Fruit fly (Drosophila melanogaster) whole organism, wandering third instar larva: ENCODE measurements around the gene CG11247.

Experiments
- Abd-B ChIP-seq: fragments of >200 bp; optimal IDR thresholded peaks from 2 replicates; lab custom pipeline; 2017; ENCODE audit warnings: missing biosample characterization, missing genetic modification characterization
- CrebA ChIP-seq: fragments of 200-800 bp; sonication (Bioruptor generic); optimal IDR thresholded peaks from 2 replicates; lab custom pipeline; 2016; ENCODE audit warnings: missing biosample characterization, mild to moderate bottlenecking, missing genetic modification characterization, borderline replicate concordance
- Dfd ChIP-seq: fragments of >200 bp; optimal IDR thresholded peaks from 2 replicates; lab custom pipeline; 2017; ENCODE audit warnings: missing biosample characterization, missing genetic modification characterization
- Dif ChIP-seq: fragments of 200-275, 200-300 bp; sonication (Bioruptor generic); optimal IDR thresholded peaks from 2 replicates; lab custom pipeline; 2018; ENCODE audit warnings: missing biosample characterization, missing genetic modification characterization; ENCODE audit not compliant: partially characterized antibody
- GATAd ChIP-seq: sonication (Bioruptor generic); optimal IDR thresholded peaks from 2 replicates; lab custom pipeline; 2016; ENCODE audit warnings: missing biosample characterization, missing genetic modification characterization
- HLH106 ChIP-seq: fragments of 200-800 bp; optimal IDR thresholded peaks from 3 replicates; lab custom pipeline; 2019; ENCODE audit warnings: missing biosample characterization, mild to moderate bottlenecking, missing genetic modification characterization, moderate library complexity
- Hnf4 ChIP-seq: fragments of 200-800 bp; sonication (Bioruptor generic); optimal IDR thresholded peaks from 2 replicates; lab custom pipeline; 2016; ENCODE audit warnings: missing biosample characterization, mild to moderate bottlenecking, missing genetic modification characterization
- Hr78 ChIP-seq: fragments of >200 bp; optimal IDR thresholded peaks from 2 replicates; lab custom pipeline; 2017; ENCODE audit warnings: missing biosample characterization, missing genetic modification characterization
- Hr83 ChIP-seq: fragments of 200-300 bp; sonication (Bioruptor generic); optimal IDR thresholded peaks from 2 replicates; lab custom pipeline; 2016; ENCODE audit warnings: missing biosample characterization, mild to moderate bottlenecking, missing genetic modification characterization, moderate library complexity; ENCODE audit not compliant: poor library complexity, severe bottlenecking
- Jra ChIP-seq: sonication (Bioruptor generic); optimal IDR thresholded peaks from 2 replicates; lab custom pipeline; 2016; ENCODE audit warnings: missing biosample characterization, missing genetic modification characterization
- OdsH ChIP-seq: fragments of 200-800 bp; sonication (Bioruptor generic); optimal IDR thresholded peaks from 2 replicates; lab custom pipeline; 2016; ENCODE audit warnings: missing biosample characterization, mild to moderate bottlenecking, missing genetic modification characterization
- Rel ChIP-seq, 2 experiments: fragments of 200-800 bp; sonication (Bioruptor generic) in 1 of 2; optimal IDR thresholded peaks; 2 replicates in 1 of 2; 3 replicates in 1 of 2; lab custom pipeline; 2016 to 2019; ENCODE audit warnings: mild to moderate bottlenecking in 2 of 2, missing biosample characterization in 2 of 2, missing genetic modification characterization in 2 of 2, moderate library complexity in 1 of 2
- Sp1 ChIP-seq: fragments of 200-800 bp; sonication (Bioruptor generic); optimal IDR thresholded peaks from 3 replicates; lab custom pipeline; 2019; ENCODE audit warnings: missing biosample characterization, mild to moderate bottlenecking, missing genetic modification characterization, moderate library complexity
- Vsx2 ChIP-seq: fragments of 200-300, 225-300 bp; sonication (Bioruptor generic); optimal IDR thresholded peaks from 2 replicates; lab custom pipeline; 2018; ENCODE audit warnings: missing biosample characterization, missing genetic modification characterization; ENCODE audit not compliant: partially characterized antibody
- brk ChIP-seq: fragments of 200-800 bp; sonication (Bioruptor generic); optimal IDR thresholded peaks from 2 replicates; lab custom pipeline; 2016; ENCODE audit warnings: missing biosample characterization, mild to moderate bottlenecking, missing genetic modification characterization
- dl ChIP-seq, 2 experiments: fragments of 175-275, 200-275 bp in 1 of 2; fragments of 200-275 bp in 1 of 2; sonication (Bioruptor generic); optimal IDR thresholded peaks; lab custom pipeline; 2018; ENCODE audit warnings: mild to moderate bottlenecking in 2 of 2, missing biosample characterization in 2 of 2, missing genetic modification characterization in 2 of 2, moderate library complexity in 2 of 2; ENCODE audit not compliant: partially characterized antibody in 2 of 2, insufficient read depth in 1 of 2
- dmrt93B ChIP-seq: fragments of 200-800 bp; sonication (Bioruptor generic); optimal IDR thresholded peaks from 2 replicates; lab custom pipeline; 2018; ENCODE audit warnings: missing biosample characterization, mild to moderate bottlenecking, missing genetic modification characterization
- ey ChIP-seq: fragments of 200-800 bp; sonication (Bioruptor generic); optimal IDR thresholded peaks from 2 replicates; lab custom pipeline; 2016; ENCODE audit warnings: missing biosample characterization, missing genetic modification characterization
- foxo ChIP-seq, 2 experiments: fragments of 200-800 bp; sonication (Bioruptor generic); optimal IDR thresholded peaks; 2 replicates in 1 of 2; 3 replicates in 1 of 2; lab custom pipeline; 2016 to 2017; ENCODE audit warnings: missing biosample characterization in 2 of 2, missing genetic modification characterization in 2 of 2
- fru ChIP-seq: fragments of 200-800 bp; sonication (Bioruptor generic); optimal IDR thresholded peaks from 3 replicates; lab custom pipeline; 2016; ENCODE audit warnings: missing biosample characterization, mild to moderate bottlenecking, missing genetic modification characterization
- h ChIP-seq: fragments of 200-800 bp; sonication (Bioruptor generic); optimal IDR thresholded peaks from 3 replicates; lab custom pipeline; 2016; ENCODE audit warnings: missing biosample characterization, mild to moderate bottlenecking, missing genetic modification characterization
- lola ChIP-seq: fragments of >200 bp; optimal IDR thresholded peaks from 2 replicates; lab custom pipeline; 2017; ENCODE audit warnings: missing biosample characterization, missing genetic modification characterization
- psq ChIP-seq: fragments of 200-800 bp; sonication (Bioruptor generic); optimal IDR thresholded peaks from 3 replicates; lab custom pipeline; 2017; ENCODE audit warnings: missing biosample characterization, mild to moderate bottlenecking, missing genetic modification characterization, moderate library complexity
- rgr ChIP-seq: fragments of 200-800 bp; sonication (Bioruptor generic); optimal IDR thresholded peaks from 3 replicates; lab custom pipeline; 2016; ENCODE audit warnings: missing biosample characterization, mild to moderate bottlenecking, missing genetic modification characterization
- sv ChIP-seq: fragments of 200-800 bp; sonication (Bioruptor generic); optimal IDR thresholded peaks from 3 replicates; lab custom pipeline; 2016; ENCODE audit warnings: missing biosample characterization, missing genetic modification characterization
- tai ChIP-seq: sonication (Bioruptor generic); optimal IDR thresholded peaks from 2 replicates; lab custom pipeline; 2016; ENCODE audit warnings: missing biosample characterization, missing genetic modification characterization
- usp ChIP-seq: fragments of >200 bp; optimal IDR thresholded peaks from 2 replicates; lab custom pipeline; 2017; ENCODE audit warnings: missing biosample characterization, missing genetic modification characterization
- woc ChIP-seq: sonication (Bioruptor generic); optimal IDR thresholded peaks from 2 replicates; lab custom pipeline; 2016; ENCODE audit warnings: missing biosample characterization, mild to moderate bottlenecking, missing genetic modification characterization

Gene CG11247

DNA sequence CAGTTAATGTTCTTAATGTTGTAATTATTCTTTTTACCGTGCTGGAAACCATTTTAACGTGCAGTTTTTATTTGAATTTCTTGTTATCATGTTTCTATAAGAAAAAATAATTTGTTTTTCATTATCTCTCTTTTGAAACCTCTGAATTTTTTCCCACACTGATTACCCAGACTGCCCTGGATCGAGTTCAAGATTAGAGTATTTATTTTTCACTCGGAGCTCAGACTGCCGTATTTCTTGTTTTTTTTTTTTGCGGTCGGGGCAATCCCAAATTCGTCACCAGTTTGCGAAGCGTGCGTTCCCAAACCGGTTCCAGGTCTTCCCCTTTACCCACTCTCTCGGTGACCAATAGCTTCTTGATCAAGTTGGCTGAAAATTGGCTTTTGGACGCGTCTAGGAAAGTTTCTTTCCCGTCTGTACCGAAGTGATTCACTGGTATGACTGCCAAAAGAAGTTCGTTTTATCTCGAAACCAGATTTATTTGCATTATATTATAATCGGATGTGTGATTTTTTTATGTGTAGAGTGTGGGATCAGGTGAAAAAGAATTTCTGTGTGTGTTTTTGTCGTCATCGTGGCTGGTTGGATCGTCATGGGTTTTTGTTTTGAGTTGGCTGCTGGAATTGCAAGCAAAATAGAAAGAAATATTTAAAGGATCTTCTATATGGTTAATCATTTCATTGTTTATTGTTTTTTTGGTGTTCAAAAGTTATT is 10.6 kb upstream of the CG11247 start:
- TF ChIP-seq rgr (GFP tag; lab: Kevin White, UChicago) (peak; percentile 18), Abd-B (no peak), woc (peak; percentile 49), tai (no peak), Vsx2 (peak; percentile 21), usp (GFP tag; lab: Kevin White, UChicago) (no peak), Dif (GFP tag; lab: Kevin White, UChicago) (peak; percentile 16), psq (GFP tag; lab: Kevin White, UChicago) (no peak), h (GFP tag; lab: Kevin White, UChicago) (peak; percentile 48), Hr78 (GFP tag; lab: Kevin White, UChicago) (no peak), Jra (GFP tag; lab: Kevin White, UChicago) (peak; percentile 10), brk (GFP tag; lab: Kevin White, UChicago) (no peak), Rel (GFP tag; optimal IDR thresholded peaks at IDR 0.05; lab: Kevin White, UChicago) (no peak), Rel (tag; optimal IDR thresholded peaks at IDR 0.05; lab: Kevin White, UChicago) (peak; percentile 91)

DNA sequence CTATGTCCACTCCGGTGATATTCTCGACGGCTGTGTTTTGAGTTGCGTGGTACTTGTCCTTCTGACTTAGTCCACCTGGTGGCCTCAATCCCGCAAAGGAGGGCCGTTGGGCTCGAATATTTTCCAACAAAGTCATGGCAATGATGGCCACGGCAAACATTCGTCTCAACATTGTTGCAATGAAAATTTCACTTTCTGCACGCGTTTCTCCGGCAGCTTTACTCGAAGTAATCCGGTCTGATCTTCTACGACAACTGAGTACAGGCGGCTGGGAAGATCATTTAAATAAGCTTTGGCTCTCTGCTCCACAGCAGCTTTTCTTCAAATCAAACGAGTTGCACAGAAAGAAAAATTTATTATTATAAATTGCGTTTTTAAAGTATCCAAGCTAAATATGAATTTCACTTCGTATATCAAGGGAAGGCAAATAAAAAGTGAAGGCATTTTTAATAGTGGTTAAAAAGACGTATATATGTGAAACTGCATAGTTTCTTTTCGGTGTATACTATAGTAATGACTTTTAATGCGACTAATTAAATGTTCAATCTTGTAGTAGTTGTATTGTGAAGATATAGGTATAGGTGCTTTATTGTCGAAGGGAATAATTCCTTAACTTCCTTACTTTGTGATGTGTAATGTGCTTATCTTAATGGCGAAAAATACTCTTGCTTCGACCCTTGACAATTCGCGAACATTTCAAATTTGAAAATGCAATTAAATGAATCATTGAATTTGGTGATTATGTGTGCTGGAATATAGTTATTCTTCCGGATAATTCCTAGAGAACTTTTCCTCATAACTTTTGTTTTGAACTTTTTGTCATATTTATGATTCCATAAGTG is 9.8 kb upstream of the CG11247 start, which contains the start of gene CG14567:
Gene CG14567, minus strand, starts transcription at position 256 of the 842 bp plus-strand sequence.
- TF ChIP-seq h (GFP tag; lab: Kevin White, UChicago): peak; percentile 41
- TF ChIP-seq dmrt93B (GFP tag; lab: Kevin White, UChicago): peak; percentile 39
- no peak for TF ChIP-seq sv (GFP tag; lab: Kevin White, UChicago)
- peak; percentile 25 for TF ChIP-seq rgr (GFP tag; lab: Kevin White, UChicago)
- peak in 1 of 2 experiments; percentile 52 for TF ChIP-seq foxo (GFP tag; optimal IDR thresholded peaks at IDR 0.05; lab: Kevin White, UChicago)
- TF ChIP-seq Jra (GFP tag; lab: Kevin White, UChicago): no peak
- peak; percentile 2 for TF ChIP-seq OdsH (GFP tag; lab: Kevin White, UChicago)
- TF ChIP-seq woc: peak; percentile 57
- TF ChIP-seq HLH106 (tag; lab: Kevin White, UChicago): peak; percentile 9
- peak; percentile 43 for TF ChIP-seq fru (GFP tag; lab: Kevin White, UChicago)
- TF ChIP-seq psq (GFP tag; lab: Kevin White, UChicago): peak; percentile 12
- peak; percentile 11 for TF ChIP-seq Sp1 (GFP tag; lab: Kevin White, UChicago)
- no peak for TF ChIP-seq GATAd
- peak; percentile 31 for TF ChIP-seq ey (GFP tag; lab: Kevin White, UChicago)

- no peak for TF ChIP-seq Dfd (GFP tag; lab: Kevin White, UChicago)
- no peak for TF ChIP-seq Rel (GFP tag; optimal IDR thresholded peaks at IDR 0.05; lab: Kevin White, UChicago)
- TF ChIP-seq Rel (tag; optimal IDR thresholded peaks at IDR 0.05; lab: Kevin White, UChicago): no peak
- TF ChIP-seq Abd-B: no peak
- TF ChIP-seq Hr78 (GFP tag; lab: Kevin White, UChicago): no peak
- no peak for TF ChIP-seq GATAd
Observed at dm6 chr3L:21733799-21734198, 5.2 kb upstream of the CG11247 start, which contains the start of gene CG14573. Gene CG14573 (plus strand): TSS chr3L:21734099.

- no peak for TF ChIP-seq CrebA (GFP tag; lab: Kevin White, UChicago)
- no peak for TF ChIP-seq Sp1 (GFP tag; lab: Kevin White, UChicago)
- no peak for TF ChIP-seq dl (GFP tag; optimal IDR thresholded peaks at IDR 0.05; lab: Kevin White, UChicago; ENCODE audit: insufficient read depth in 1 of 2, partially characterized antibody in 2 of 2)
- TF ChIP-seq Dfd (GFP tag; lab: Kevin White, UChicago): no peak
- TF ChIP-seq tai: no peak
- TF ChIP-seq lola (GFP tag; lab: Kevin White, UChicago): no peak
- no peak for TF ChIP-seq HLH106 (tag; lab: Kevin White, UChicago)
- no peak for TF ChIP-seq Dif (GFP tag; lab: Kevin White, UChicago)
- TF ChIP-seq Hr83 (GFP tag; lab: Kevin White, UChicago): no peak
- TF ChIP-seq foxo (GFP tag; optimal IDR thresholded peaks at IDR 0.05; lab: Kevin White, UChicago): no peak
- no peak for TF ChIP-seq Hnf4 (GFP tag; lab: Kevin White, UChicago)
- no peak for TF ChIP-seq Hr78 (GFP tag; lab: Kevin White, UChicago)
- TF ChIP-seq woc: no peak
- TF ChIP-seq GATAd: no peak
Observed at dm6 chr3L:21733387-21733786, 4.8 kb upstream of the CG11247 start, which contains the start of gene CG14568. Gene CG14568 (minus strand): TSS chr3L:21733487.
